Worm (Caenorhabditis elegans) whole organism, L3 larva: ENCODE measurements around the gene ZK637.4.

Source experiments
- eor-1 ChIP-seq, 2 experiments: fragments of 150-350 bp; optimal IDR thresholded peaks; 2 replicates each; lab custom pipeline; 2014 to 2018; ENCODE audit warnings: missing biosample characterization in 2 of 2, missing genetic modification characterization in 2 of 2
- fos-1 ChIP-seq: fragments of 150-350 bp; optimal IDR thresholded peaks from 2 replicates; lab custom pipeline; 2014; ENCODE audit warnings: missing biosample characterization, missing genetic modification characterization
- nfya-1 ChIP-seq: sonication (generic microtip); optimal IDR thresholded peaks from 2 replicates; lab custom pipeline; 2017; ENCODE audit warnings: missing genetic modification characterization, mild to moderate bottlenecking, missing compliant biosample characterization, antibody characterized with exemption, moderate library complexity; ENCODE audit not compliant: insufficient read depth
- nhr-11 ChIP-seq: fragments of 150-350 bp; optimal IDR thresholded peaks from 2 replicates; lab custom pipeline; 2014; ENCODE audit warnings: missing biosample characterization, missing genetic modification characterization
- nhr-237 ChIP-seq: fragments of 150-350 bp; optimal IDR thresholded peaks from 2 replicates; lab custom pipeline; 2014; ENCODE audit warnings: missing biosample characterization, missing genetic modification characterization
- pha-4 ChIP-seq: fragments of 150-350 bp; optimal IDR thresholded peaks from 2 replicates; lab custom pipeline; 2014; ENCODE audit warnings: missing biosample characterization, missing genetic modification reagents, missing genetic modification characterization
- pqm-1 ChIP-seq: fragments of 150-350 bp; optimal IDR thresholded peaks from 2 replicates; lab custom pipeline; 2017; ENCODE audit warnings: missing biosample characterization, missing genetic modification characterization, inconsistent platforms
- sea-2 ChIP-seq: fragments of 150-350 bp; sonication (generic microtip); optimal IDR thresholded peaks from 4 replicates; lab custom pipeline; 2014; ENCODE audit warnings: missing biosample characterization, missing genetic modification reagents, missing genetic modification characterization
- skn-1 ChIP-seq: fragments of 150-350 bp; optimal IDR thresholded peaks from 2 replicates; lab custom pipeline; 2014; ENCODE audit warnings: missing biosample characterization, missing genetic modification characterization
- snpc-4 ChIP-seq: fragments of 150-350 bp; optimal IDR thresholded peaks from 2 replicates; lab custom pipeline; 2014; ENCODE audit warnings: missing biosample characterization, missing genetic modification characterization
- unc-62 ChIP-seq: fragments of 150-350 bp; sonication (generic microtip); optimal IDR thresholded peaks from 4 replicates; lab custom pipeline; 2014; ENCODE audit warnings: missing biosample characterization, missing genetic modification reagents, missing genetic modification characterization

- no peak for TF ChIP-seq eor-1 (tag; optimal IDR thresholded peaks at IDR 0.05; lab: Kevin White, UChicago)
- TF ChIP-seq fos-1: no peak
- no peak for TF ChIP-seq nfya-1
- TF ChIP-seq nhr-237 (tag; lab: Kevin White, UChicago): no peak
- TF ChIP-seq pha-4 (tag; lab: Kevin White, UChicago): peak; percentile 51
- TF ChIP-seq sea-2 (GFP tag; lab: Kevin White, UChicago): no peak
- TF ChIP-seq skn-1: no peak
- no peak for TF ChIP-seq nhr-11
- no peak for TF ChIP-seq pqm-1 (tag; lab: Kevin White, UChicago)
- TF ChIP-seq snpc-4 (tag; lab: Kevin White, UChicago): no peak
- no peak for TF ChIP-seq unc-62 (GFP tag; lab: Kevin White, UChicago)
Observed at ce11 chrIII:8885150-8885549, 8.4 kb upstream of the ZK637.4 start, which contains the start of gene svop-1.
